Worm (Caenorhabditis elegans) whole organism, L2 larva: Measurements from ENCODE around the gene fbxa-52.

Experiments
- R02D3.7 ChIP-seq: fragments of 150-350 bp; optimal IDR thresholded peaks from 2 replicates; lab custom pipeline; 2014; ENCODE audit warnings: missing biosample characterization, missing genetic modification characterization
- aly-2 ChIP-seq: fragments of 150-350 bp; optimal IDR thresholded peaks from 2 replicates; lab custom pipeline; 2014; ENCODE audit warnings: missing biosample characterization, missing genetic modification characterization
- crh-2 ChIP-seq: sonication (generic microtip); optimal IDR thresholded peaks from 2 replicates; lab custom pipeline; 2017; ENCODE audit warnings: missing biosample characterization, missing genetic modification characterization
- dmd-4 ChIP-seq: sonication (generic microtip); optimal IDR thresholded peaks from 2 replicates; lab custom pipeline; 2017; ENCODE audit warnings: missing biosample characterization, missing genetic modification characterization
- egl-27 ChIP-seq: sonication (generic microtip); optimal IDR thresholded peaks from 3 replicates; lab custom pipeline; 2017; ENCODE audit warnings: missing biosample characterization, missing genetic modification reagents, missing genetic modification characterization
- elt-3 ChIP-seq: sonication (generic microtip); optimal IDR thresholded peaks from 2 replicates; lab custom pipeline; 2017; ENCODE audit warnings: missing biosample characterization, missing genetic modification characterization
- lin-13 ChIP-seq: fragments of 150-350 bp; optimal IDR thresholded peaks from 2 replicates; lab custom pipeline; 2014; ENCODE audit warnings: missing biosample characterization, missing genetic modification reagents, missing genetic modification characterization
- lin-39 ChIP-seq: fragments of 150-350 bp; optimal IDR thresholded peaks from 2 replicates; lab custom pipeline; 2014; ENCODE audit warnings: missing biosample characterization, missing genetic modification reagents, missing genetic modification characterization
- lsy-2 ChIP-seq, 2 experiments: fragments of 150-350 bp in 1 of 2; sonication (generic microtip) in 1 of 2; optimal IDR thresholded peaks; 2 replicates each; lab custom pipeline; 2014 to 2017; ENCODE audit warnings: missing biosample characterization in 2 of 2, missing genetic modification characterization in 2 of 2
- nhr-10 ChIP-seq: sonication (generic microtip); optimal IDR thresholded peaks from 2 replicates; lab custom pipeline; 2017; ENCODE audit warnings: missing biosample characterization, missing genetic modification characterization
- nhr-11 ChIP-seq: fragments of 150-350 bp; optimal IDR thresholded peaks from 2 replicates; lab custom pipeline; 2014; ENCODE audit warnings: missing biosample characterization, missing genetic modification characterization
- nhr-77 ChIP-seq: fragments of 150-350 bp; optimal IDR thresholded peaks from 2 replicates; lab custom pipeline; 2014; ENCODE audit warnings: missing biosample characterization, missing genetic modification characterization
- sem-4 ChIP-seq: fragments of 150-350 bp; optimal IDR thresholded peaks from 2 replicates; lab custom pipeline; 2014; ENCODE audit warnings: missing biosample characterization, missing genetic modification reagents, missing genetic modification characterization
- ztf-1 ChIP-seq: fragments of 200-800 bp; sonication (Bioruptor generic); conservative IDR thresholded peaks from 2 replicates; pipeline ENCODE4 v1.3.6; 2022; ENCODE audit warnings: missing genetic modification characterization, missing compliant biosample characterization
- ztf-4 ChIP-seq: fragments of 150-350 bp; optimal IDR thresholded peaks from 2 replicates; lab custom pipeline; 2014; ENCODE audit warnings: missing biosample characterization, missing genetic modification characterization

The fbxa-52 gene

ce11 chrX:1664925-1665324 lies 47.5 kb downstream of the fbxa-52 start, which contains the start of gene R09H3.2:
TSS of gene R09H3.2 (minus strand) at chrX:1665025.
- TF ChIP-seq lin-39 (tag; lab: Kevin White, UChicago) = no peak
- no peak for TF ChIP-seq egl-27 (tag; lab: Kevin White, UChicago)
- no peak for TF ChIP-seq ztf-1 (GFP tag; lab: Robert Waterston, UW)
- TF ChIP-seq elt-3 (tag; lab: Kevin White, UChicago) = no peak
- TF ChIP-seq lsy-2 (tag; optimal IDR thresholded peaks at IDR 0.05; lab: Kevin White, UChicago) = no peak
- TF ChIP-seq R02D3.7 (tag; lab: Kevin White, UChicago) = no peak
- TF ChIP-seq sem-4 (tag; lab: Kevin White, UChicago) = no peak
- TF ChIP-seq nhr-10 (tag; lab: Kevin White, UChicago) = no peak
- no peak for TF ChIP-seq aly-2 (tag; lab: Kevin White, UChicago)
- no peak for TF ChIP-seq ztf-4 (tag; lab: Kevin White, UChicago)
- TF ChIP-seq dmd-4 (tag; lab: Kevin White, UChicago) = no peak
- no peak for TF ChIP-seq nhr-77 (tag; lab: Kevin White, UChicago)
- TF ChIP-seq crh-2 (tag; lab: Kevin White, UChicago) = no peak
- TF ChIP-seq lin-13 (GFP tag; lab: Kevin White, UChicago) = no peak
- TF ChIP-seq nhr-11 (tag; lab: Kevin White, UChicago) = no peak
